Worm (Caenorhabditis elegans) whole organism, mixed stage, embryonic: ENCODE measurements around the gene C05D11.8.
A peak's percentile ranks its signal among the peaks of the same experiment; 100 is the strongest.

Source experiments
- bed-3 ChIP-seq: fragments of 200-800 bp; sonication (Bioruptor generic); optimal IDR thresholded peaks from 3 replicates; lab custom pipeline; 2018; ENCODE audit warnings: mild to moderate bottlenecking, missing genetic modification characterization, moderate library complexity, missing compliant biosample characterization
- blmp-1 ChIP-seq: fragments of 150-350 bp; optimal IDR thresholded peaks from 2 replicates; lab custom pipeline; 2014; ENCODE audit warnings: missing biosample characterization, missing genetic modification characterization
- ceh-39 ChIP-seq: fragments of 150-350 bp; optimal IDR thresholded peaks from 2 replicates; lab custom pipeline; 2014; ENCODE audit warnings: missing biosample characterization, missing genetic modification characterization
- ceh-43 ChIP-seq: fragments of 200-800 bp; sonication (Bioruptor generic); optimal IDR thresholded peaks from 2 replicates; lab custom pipeline; 2018; ENCODE audit warnings: mild to moderate bottlenecking, missing genetic modification characterization, moderate library complexity, missing compliant biosample characterization
- ces-1 ChIP-seq: fragments of 150-350 bp; optimal IDR thresholded peaks from 2 replicates; lab custom pipeline; 2014; ENCODE audit warnings: missing biosample characterization, missing genetic modification reagents, missing genetic modification characterization
- cnd-1 ChIP-seq: fragments of 200-800 bp; sonication (Bioruptor generic); optimal IDR thresholded peaks from 2 replicates; lab custom pipeline; 2018; ENCODE audit warnings: mild to moderate bottlenecking, missing genetic modification characterization, missing compliant biosample characterization
- drap-1 ChIP-seq: fragments of 200-800 bp; sonication (Bioruptor generic); optimal IDR thresholded peaks from 3 replicates; lab custom pipeline; 2018; ENCODE audit warnings: mild to moderate bottlenecking, missing genetic modification characterization, missing compliant biosample characterization
- elt-1 ChIP-seq: sonication (generic microtip); optimal IDR thresholded peaks from 2 replicates; lab custom pipeline; 2017; ENCODE audit warnings: missing genetic modification characterization, mild to moderate bottlenecking, missing compliant biosample characterization, antibody characterized with exemption, moderate library complexity, borderline replicate concordance; ENCODE audit not compliant: insufficient read depth
- elt-3 ChIP-seq: fragments of 150-350 bp; optimal IDR thresholded peaks from 2 replicates; lab custom pipeline; 2014; ENCODE audit warnings: missing biosample characterization, missing genetic modification characterization
- flh-1 ChIP-seq: fragments of 200-800 bp; sonication (Bioruptor generic); optimal IDR thresholded peaks from 2 replicates; lab custom pipeline; 2018; ENCODE audit warnings: mild to moderate bottlenecking, missing genetic modification characterization, moderate library complexity, missing compliant biosample characterization
- ham-2 ChIP-seq: fragments of 200-800 bp; sonication (Bioruptor generic); optimal IDR thresholded peaks from 2 replicates; lab custom pipeline; 2018; ENCODE audit warnings: mild to moderate bottlenecking, missing genetic modification characterization, missing compliant biosample characterization
- hlh-1 ChIP-seq: fragments of 150-350 bp; optimal IDR thresholded peaks from 2 replicates; lab custom pipeline; 2014; ENCODE audit warnings: missing biosample characterization, missing genetic modification reagents, missing genetic modification characterization
- lin-13 ChIP-seq: fragments of 150-350 bp; optimal IDR thresholded peaks from 2 replicates; lab custom pipeline; 2014; ENCODE audit warnings: missing biosample characterization, missing genetic modification characterization
- lsy-2 ChIP-seq: fragments of 150-350 bp; optimal IDR thresholded peaks from 2 replicates; lab custom pipeline; 2014; ENCODE audit warnings: missing biosample characterization, missing genetic modification characterization
- mab-5 ChIP-seq: fragments of 150-350 bp; optimal IDR thresholded peaks from 2 replicates; lab custom pipeline; 2014; ENCODE audit warnings: missing biosample characterization, missing genetic modification characterization
- mep-1 ChIP-seq: fragments of 150-350 bp; optimal IDR thresholded peaks from 2 replicates; lab custom pipeline; 2017; ENCODE audit warnings: missing biosample characterization, missing genetic modification reagents, missing genetic modification characterization, inconsistent platforms
- mls-2 ChIP-seq: sonication (generic microtip); optimal IDR thresholded peaks from 2 replicates; lab custom pipeline; 2016; ENCODE audit warnings: mild to moderate bottlenecking, missing genetic modification characterization, moderate library complexity, missing compliant biosample characterization
- nhr-12 ChIP-seq: fragments of 150-350 bp; optimal IDR thresholded peaks from 2 replicates; lab custom pipeline; 2014; ENCODE audit warnings: missing biosample characterization, missing genetic modification characterization
- nhr-2 ChIP-seq: fragments of 150-350 bp; optimal IDR thresholded peaks from 2 replicates; lab custom pipeline; 2014; ENCODE audit warnings: missing biosample characterization, missing genetic modification characterization
- nhr-237 ChIP-seq: fragments of 150-350 bp; optimal IDR thresholded peaks from 2 replicates; lab custom pipeline; 2014; ENCODE audit warnings: missing biosample characterization, missing genetic modification characterization
- nhr-28 ChIP-seq: fragments of 150-350 bp; optimal IDR thresholded peaks from 2 replicates; lab custom pipeline; 2014; ENCODE audit warnings: missing biosample characterization, missing genetic modification characterization
- nhr-76 ChIP-seq: sonication (generic microtip); optimal IDR thresholded peaks from 2 replicates; lab custom pipeline; 2017; ENCODE audit warnings: missing biosample characterization, missing genetic modification characterization
- pha-4 ChIP-seq: fragments of 150-350 bp; optimal IDR thresholded peaks from 2 replicates; lab custom pipeline; 2018; ENCODE audit warnings: missing biosample characterization, missing genetic modification reagents, missing genetic modification characterization
- sem-2 ChIP-seq: fragments of 200-800 bp; sonication (Bioruptor generic); optimal IDR thresholded peaks from 2 replicates; lab custom pipeline; 2018; ENCODE audit warnings: mild to moderate bottlenecking, missing genetic modification characterization, missing compliant biosample characterization
- snpc-4 ChIP-seq: fragments of 150-350 bp; optimal IDR thresholded peaks from 2 replicates; lab custom pipeline; 2014; ENCODE audit warnings: missing biosample characterization, missing genetic modification characterization
- sptf-1 ChIP-seq: sonication (generic microtip); optimal IDR thresholded peaks from 2 replicates; lab custom pipeline; 2017; ENCODE audit warnings: mild to moderate bottlenecking, missing genetic modification characterization, moderate library complexity, missing compliant biosample characterization
- tbx-8 ChIP-seq: fragments of 200-800 bp; sonication (Bioruptor generic); optimal IDR thresholded peaks from 2 replicates; lab custom pipeline; 2018; ENCODE audit warnings: mild to moderate bottlenecking, missing genetic modification characterization, moderate library complexity, missing compliant biosample characterization
- unc-120 ChIP-seq: sonication (generic microtip); optimal IDR thresholded peaks from 2 replicates; lab custom pipeline; 2017; ENCODE audit warnings: missing genetic modification characterization, missing compliant biosample characterization; ENCODE audit not compliant: poor library complexity, severe bottlenecking
- unc-39 ChIP-seq: fragments of 150-350 bp; optimal IDR thresholded peaks from 2 replicates; lab custom pipeline; 2014; ENCODE audit warnings: missing biosample characterization, missing genetic modification characterization
- zip-8 ChIP-seq: fragments of 150-350 bp; optimal IDR thresholded peaks from 2 replicates; lab custom pipeline; 2014; ENCODE audit warnings: missing biosample characterization, missing genetic modification characterization
- ztf-11 ChIP-seq: fragments of 150-350 bp; optimal IDR thresholded peaks from 2 replicates; lab custom pipeline; 2014; ENCODE audit warnings: missing biosample characterization, missing genetic modification characterization

C05D11.8 gene

ce11 chrIII:6439854-6440253, 12.7 kb upstream of the C05D11.8 start:
- TF ChIP-seq lin-13 (tag; lab: Kevin White, UChicago) (no peak), mep-1 (no peak), mab-5 (tag; lab: Kevin White, UChicago) (no peak), cnd-1 (tag; lab: Kevin White, UChicago) (no peak), ceh-43 (GFP tag; lab: Kevin White, UChicago) (no peak), unc-39 (tag; lab: Kevin White, UChicago) (no peak), nhr-76 (tag; lab: Kevin White, UChicago) (no peak), mls-2 (tag; lab: Kevin White, UChicago) (no peak), ces-1 (GFP tag; lab: Kevin White, UChicago) (no peak), sptf-1 (no peak), sem-2 (GFP tag; lab: Kevin White, UChicago) (no peak), unc-120 (tag; lab: Kevin White, UChicago) (no peak), ceh-39 (tag; lab: Kevin White, UChicago) (no peak)

- no peak for TF ChIP-seq elt-1 (tag; lab: Kevin White, UChicago)
- TF ChIP-seq ztf-11 (tag; lab: Kevin White, UChicago): no peak
- TF ChIP-seq sptf-1: no peak
- TF ChIP-seq mep-1: no peak
- TF ChIP-seq snpc-4 (tag; lab: Kevin White, UChicago): no peak
- no peak for TF ChIP-seq pha-4
- TF ChIP-seq flh-1 (GFP tag; lab: Kevin White, UChicago): no peak
- TF ChIP-seq sem-2 (GFP tag; lab: Kevin White, UChicago): no peak
- TF ChIP-seq bed-3 (GFP tag; lab: Kevin White, UChicago): no peak
- TF ChIP-seq unc-120 (tag; lab: Kevin White, UChicago): no peak
- TF ChIP-seq, all 35 proteins: peak for 0
Measured at ce11 chrIII:6436308-6436707, 9.2 kb upstream of the C05D11.8 start, which contains the start of gene C05D11.1. C05D11.1 (plus strand) TSS chrIII:6436608.

- TF ChIP-seq lin-13 (tag; lab: Kevin White, UChicago) (no peak), ztf-11 (tag; lab: Kevin White, UChicago) (no peak), cnd-1 (tag; lab: Kevin White, UChicago) (no peak), nhr-76 (tag; lab: Kevin White, UChicago) (no peak), elt-1 (tag; lab: Kevin White, UChicago) (no peak)
Measured at ce11 chrIII:6432939-6433338, 5.8 kb upstream of the C05D11.8 start, which contains the start of gene vps-16. vps-16 (plus strand) TSS chrIII:6433239.

ce11 chrIII:6431766-6432228, 4.7 kb upstream of the C05D11.8 start, which contains the start of the genes mrps-17 and txdc-9:
mrps-17 (minus strand) TSS chrIII:6431798.
txdc-9 (plus strand) TSS chrIII:6432178.
- no peak for TF ChIP-seq blmp-1 (tag; lab: Kevin White, UChicago)
- no peak for TF ChIP-seq tbx-8 (GFP tag; lab: Kevin White, UChicago)
- no peak for TF ChIP-seq drap-1 (GFP tag; lab: Kevin White, UChicago)
- no peak for TF ChIP-seq nhr-12 (tag; lab: Kevin White, UChicago)
- peak; percentile 55 for TF ChIP-seq sptf-1
- TF ChIP-seq ham-2 (GFP tag; lab: Kevin White, UChicago): peak; percentile 70
- peak; percentile 75 for TF ChIP-seq mep-1
- TF ChIP-seq nhr-28: no peak
- TF ChIP-seq ceh-43 (GFP tag; lab: Kevin White, UChicago): peak; percentile 80
- TF ChIP-seq lsy-2 (tag; lab: Kevin White, UChicago): peak; percentile 81
- no peak for TF ChIP-seq elt-3 (tag; lab: Kevin White, UChicago)
- peak; percentile 48 for TF ChIP-seq lin-13 (tag; lab: Kevin White, UChicago)
- TF ChIP-seq ces-1 (GFP tag; lab: Kevin White, UChicago): peak; percentile 99
- no peak for TF ChIP-seq flh-1 (GFP tag; lab: Kevin White, UChicago)
- no peak for TF ChIP-seq sem-2 (GFP tag; lab: Kevin White, UChicago)
- TF ChIP-seq nhr-2: no peak
- no peak for TF ChIP-seq zip-8 (tag; lab: Kevin White, UChicago)
- no peak for TF ChIP-seq nhr-237 (tag; lab: Kevin White, UChicago)
- TF ChIP-seq hlh-1: peak; percentile 30
- no peak for TF ChIP-seq snpc-4 (tag; lab: Kevin White, UChicago)
- TF ChIP-seq cnd-1 (tag; lab: Kevin White, UChicago): no peak
- TF ChIP-seq pha-4: peak; percentile 86
